Worm (Caenorhabditis elegans): ENCODE data around the gene ZK616.3.

The ZK616.3 gene

ce11 chrIV:5380140-5380539 is 16.7 kb upstream of the ZK616.3 start (continued):
- TF ChIP-seq unc-130 (GFP tag; optimal IDR thresholded peaks at IDR 0.05) (no peak), dmd-6 (GFP tag; IDR thresholded peaks at IDR 0.05) (peak; percentile 77), set-16 (GFP tag; IDR thresholded peaks at IDR 0.05) (no peak), nhr-102 (tag; optimal IDR thresholded peaks at IDR 0.05) (no peak), T20F7.1 (GFP tag; optimal IDR thresholded peaks at IDR 0.05) (no peak), rbr-2 (tag; optimal IDR thresholded peaks at IDR 0.05) (no peak), daf-12 (tag; optimal IDR thresholded peaks at IDR 0.05) (no peak), mes-2 (tag; optimal IDR thresholded peaks at IDR 0.05; ENCODE audit: poor library complexity, severe bottlenecking) (no peak), jun-1 (tag; optimal IDR thresholded peaks at IDR 0.05) (no peak), egl-43 (GFP tag; IDR thresholded peaks at IDR 0.05) (no peak), F44E2.7 (GFP tag; IDR thresholded peaks at IDR 0.05) (no peak), dve-1 (tag; optimal IDR thresholded peaks at IDR 0.05; ENCODE audit: insufficient read depth) (peak; percentile 70), nhr-41 (GFP tag; IDR thresholded peaks at IDR 0.05) (no peak), pqm-1 (tag; optimal IDR thresholded peaks at IDR 0.05) (no peak), daf-16 (GFP tag; optimal IDR thresholded peaks at IDR 0.05) (no peak), daf-16 (tag; optimal IDR thresholded peaks at IDR 0.05) (peak; percentile 65), D1046.2 (GFP tag; IDR thresholded peaks at IDR 0.05) (no peak)

- TF ChIP-seq F44E2.7 (GFP tag; IDR thresholded peaks at IDR 0.05), result no peak
- TF ChIP-seq aha-1 (tag), result peak; percentile 66
These were observed 15.5 kb upstream of the ZK616.3 start, which contains the start of gene F41H10.2 for ce11 chrIV:5381334-5381733. Gene F41H10.2, plus strand, starts transcription at chrIV:5381634.

DNA sequence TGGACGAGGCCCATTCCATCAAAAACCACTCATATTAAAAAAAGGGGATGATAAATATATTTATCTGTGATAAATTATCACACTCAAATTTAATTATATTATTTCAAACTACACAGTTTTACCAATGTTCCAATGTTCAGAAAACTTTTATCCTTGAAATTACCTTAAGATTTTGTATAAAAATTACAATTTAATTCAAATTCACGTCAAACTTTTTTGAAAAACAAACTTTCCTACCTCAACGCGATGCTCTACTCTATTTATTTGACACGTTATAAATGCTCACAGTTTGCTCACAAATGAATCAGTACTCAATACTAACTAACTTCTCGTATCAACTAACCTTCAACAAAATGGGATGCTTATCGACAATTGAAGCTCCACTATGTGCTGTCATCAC is 14.3 kb upstream of the ZK616.3 start, which contains the start of gene F41H10.1:
Gene F41H10.1, plus strand, starts transcription at position 301 of the 400 bp plus-strand sequence.
- no peak for TF ChIP-seq daf-12 (tag; optimal IDR thresholded peaks at IDR 0.05)
- TF ChIP-seq F10B5.3 (tag; optimal IDR thresholded peaks at IDR 0.05), result no peak
- no peak for TF ChIP-seq cey-2 (tag; optimal IDR thresholded peaks at IDR 0.05; ENCODE audit: borderline replicate concordance, insufficient read depth)
- no peak for TF ChIP-seq zip-2 (tag; optimal IDR thresholded peaks at IDR 0.05)
- no peak for TF ChIP-seq ama-1 (optimal IDR thresholded peaks at IDR 0.05)
- no peak for TF ChIP-seq dpl-1 (GFP tag; optimal IDR thresholded peaks at IDR 0.05)
- TF ChIP-seq nhr-10 (tag; optimal IDR thresholded peaks at IDR 0.05), result no peak
- no peak for TF ChIP-seq sdz-12 (GFP tag; optimal IDR thresholded peaks at IDR 0.05)
- no peak for TF ChIP-seq D1046.2 (GFP tag; IDR thresholded peaks at IDR 0.05)
- TF ChIP-seq duxl-1 (tag; optimal IDR thresholded peaks at IDR 0.05; ENCODE audit: poor library complexity), result no peak
- no peak for TF ChIP-seq F37D6.2 (tag; optimal IDR thresholded peaks at IDR 0.05)
- no peak for TF ChIP-seq hlh-11 (tag; optimal IDR thresholded peaks at IDR 0.05)

DNA sequence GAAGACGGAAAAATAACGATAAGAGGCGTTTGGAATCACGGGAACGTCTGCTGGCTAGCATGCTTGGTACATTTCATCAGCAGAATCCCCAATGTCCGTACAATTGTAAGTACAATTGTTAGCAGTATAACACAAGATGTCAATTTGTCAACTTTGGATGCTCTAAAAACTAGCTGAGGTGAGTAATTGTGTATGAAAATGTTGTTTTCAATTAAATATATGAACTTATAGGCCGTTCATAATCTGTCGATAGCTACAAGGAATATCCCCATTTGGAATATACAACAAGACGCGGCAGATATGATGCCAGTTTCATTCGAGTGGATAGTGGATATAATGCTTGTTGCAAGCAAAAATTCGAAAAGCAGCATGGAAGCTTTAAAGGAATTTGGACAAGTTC is 11.8 kb upstream of the ZK616.3 start, which contains the start of gene F41H10.12:
Gene F41H10.12, plus strand, starts transcription at position 301 of the 400 bp plus-strand sequence.
- TF ChIP-seq lin-29 (GFP tag; IDR thresholded peaks at IDR 0.05) (no peak), daf-16 (GFP tag; optimal IDR thresholded peaks at IDR 0.05) (no peak), daf-16 (tag; optimal IDR thresholded peaks at IDR 0.05) (no peak), dmd-6 (GFP tag; IDR thresholded peaks at IDR 0.05) (no peak), lsy-2 (tag; optimal IDR thresholded peaks at IDR 0.05) (no peak), Y5F2A.4 (GFP tag; optimal IDR thresholded peaks at IDR 0.05) (no peak), ZK337.2 (GFP tag; IDR thresholded peaks at IDR 0.05) (no peak), ces-1 (GFP tag; optimal IDR thresholded peaks at IDR 0.05) (no peak), ceh-32 (tag; optimal IDR thresholded peaks at IDR 0.05; ENCODE audit: poor library complexity) (no peak), hmg-1.1 (GFP tag; IDR thresholded peaks at IDR 0.05) (no peak), dve-1 (tag; optimal IDR thresholded peaks at IDR 0.05; ENCODE audit: insufficient read depth) (no peak), nhr-42 (GFP tag; IDR thresholded peaks at IDR 0.05) (no peak), arid-1 (GFP tag; conservative IDR thresholded peaks at IDR 0.05) (no peak), lin-1 (GFP tag; IDR thresholded peaks at IDR 0.05) (no peak), rbr-2 (tag; optimal IDR thresholded peaks at IDR 0.05) (no peak), nhr-25 (tag; optimal IDR thresholded peaks at IDR 0.05; ENCODE audit: borderline replicate concordance, insufficient read depth) (no peak), tag-97 (GFP tag; IDR thresholded peaks at IDR 0.05) (no peak), F44E2.7 (GFP tag; IDR thresholded peaks at IDR 0.05) (no peak), daf-8 (GFP tag; IDR thresholded peaks at IDR 0.05) (no peak), spr-3 (GFP tag; optimal IDR thresholded peaks at IDR 0.05) (no peak), nhr-77 (tag; optimal IDR thresholded peaks at IDR 0.05) (no peak)

All from whole organism, L4 larva.